Fruit fly (Drosophila melanogaster): Measurements from ENCODE around the gene mRpS9.

- TF ChIP-seq CG5204 (GFP tag; optimal IDR thresholded peaks at IDR 0.05) (no peak), toe (GFP tag; optimal IDR thresholded peaks at IDR 0.05) (no peak), CG12768 (GFP tag; optimal IDR thresholded peaks at IDR 0.05) (no peak), cnc (optimal IDR thresholded peaks at IDR 0.05) (no peak), CG14711 (tag; optimal IDR thresholded peaks at IDR 0.05) (no peak), bab1 (GFP tag; optimal IDR thresholded peaks at IDR 0.05) (no peak), kay (GFP tag; ENCODE audit: borderline replicate concordance) (no peak), CG7101 (tag; optimal IDR thresholded peaks at IDR 0.05) (no peak)
These were observed 23.9 kb upstream of the mRpS9 start for dm6 chr3R:7926354-7926753.
